Comparison of ENCODE assay signal across 2 worm cellular contexts in genomic region chrII:10563368-10563767, ce11.
TF ChIP-seq lines count a peak whose summit lies in the region.

TSS of gene cdc-48.1 (minus strand) at chrII:10563407.

TF ChIP-seq in whole organism, L1 larva, 84 proteins besides CTCF, POLR2A, EP300 and RAD21 (continued from another document):
- TF ChIP-seq nhr-19 (GFP tag; conservative IDR thresholded peaks at IDR 0.05; lab: Robert Waterston, UW) (peak; percentile 100), nhr-85 (tag; lab: Kevin White, UChicago) (peak; percentile 100), rnt-1 (tag; optimal IDR thresholded peaks at IDR 0.05; lab: Kevin White, UChicago) (peak; percentile 100), aly-2 (tag; optimal IDR thresholded peaks at IDR 0.05; lab: Kevin White, UChicago) (peak; percentile 100), ceh-63 (GFP tag; optimal IDR thresholded peaks at IDR 0.05; lab: Kevin White, UChicago) (peak; percentile 91), nhr-77 (tag; optimal IDR thresholded peaks at IDR 0.05; lab: Kevin White, UChicago) (peak; percentile 100), mep-1 (tag; optimal IDR thresholded peaks at IDR 0.05; lab: Kevin White, UChicago) (peak; percentile 100), pqm-1 (tag; optimal IDR thresholded peaks at IDR 0.05; lab: Kevin White, UChicago) (peak; percentile 83), nhr-237 (tag; optimal IDR thresholded peaks at IDR 0.05; lab: Kevin White, UChicago) (peak; percentile 100), ztf-11 (tag; optimal IDR thresholded peaks at IDR 0.05; lab: Kevin White, UChicago) (peak in 1 of 2 experiments; percentile 98), fkh-4 (tag; optimal IDR thresholded peaks at IDR 0.05; lab: Kevin White, UChicago; ENCODE audit: borderline replicate concordance) (peak; percentile 93), F16B12.6 (tag; optimal IDR thresholded peaks at IDR 0.05; lab: Kevin White, UChicago) (peak; percentile 81), C04F5.9 (tag; optimal IDR thresholded peaks at IDR 0.05; lab: Kevin White, UChicago) (peak; percentile 98), unc-98 (GFP tag; IDR thresholded peaks at IDR 0.05; lab: Robert Waterston, UW) (peak; percentile 95), unc-86 (tag; optimal IDR thresholded peaks at IDR 0.05; lab: Kevin White, UChicago) (peak; percentile 100), egl-27 (tag; optimal IDR thresholded peaks at IDR 0.05; lab: Kevin White, UChicago) (peak; percentile 90 to 100), lin-15B (tag; optimal IDR thresholded peaks at IDR 0.05; lab: Kevin White, UChicago) (peak; percentile 100), snpc-4 (tag; optimal IDR thresholded peaks at IDR 0.05; lab: Kevin White, UChicago) (peak; percentile 95), vab-15 (tag; optimal IDR thresholded peaks at IDR 0.05; lab: Kevin White, UChicago) (peak; percentile 100), fkh-8 (tag; optimal IDR thresholded peaks at IDR 0.05; lab: Kevin White, UChicago) (peak; percentile 100), zag-1 (tag; optimal IDR thresholded peaks at IDR 0.05; lab: Kevin White, UChicago) (peak; percentile 100), lir-3 (tag; optimal IDR thresholded peaks at IDR 0.05; lab: Kevin White, UChicago; ENCODE audit: poor library complexity) (peak; percentile 98), ama-1 (optimal IDR thresholded peaks at IDR 0.05; lab: Kevin White, UChicago) (peak; percentile 98), sptf-1 (tag; optimal IDR thresholded peaks at IDR 0.05; lab: Kevin White, UChicago) (no peak), tbx-2 (tag; optimal IDR thresholded peaks at IDR 0.05; lab: Kevin White, UChicago) (peak; percentile 100)

TF ChIP-seq in whole organism, young adult, 124 proteins besides CTCF, POLR2A, EP300 and RAD21 (continued from another document):
- peak; percentile 99 for TF ChIP-seq ztf-6 (GFP tag; IDR thresholded peaks at IDR 0.05; lab: Robert Waterston, UW)
- TF ChIP-seq ets-4 (GFP tag; optimal IDR thresholded peaks at IDR 0.05; lab: Kevin White, UChicago), result peak; percentile 97
- 0 out of 2 replicates have a peak, but pooled peaks have one; percentile 69 for TF ChIP-seq aptf-3 (GFP tag; IDR thresholded peaks at IDR 0.05; lab: Robert Waterston, UW)
- peak; percentile 87 for TF ChIP-seq xnd-1 (tag; optimal IDR thresholded peaks at IDR 0.05; lab: Kevin White, UChicago)
- peak; percentile 99 for TF ChIP-seq nfyb-1 (GFP tag; IDR thresholded peaks at IDR 0.05; lab: Robert Waterston, UW)
- TF ChIP-seq nhr-80 (tag; optimal IDR thresholded peaks at IDR 0.05; lab: Kevin White, UChicago), result peak; percentile 98
- TF ChIP-seq B0261.1 (tag; optimal IDR thresholded peaks at IDR 0.05; lab: Kevin White, UChicago), result peak; percentile 48
- peak; percentile 94 for TF ChIP-seq ceh-100 (GFP tag; IDR thresholded peaks at IDR 0.05; lab: Robert Waterston, UW)
- TF ChIP-seq sptf-2 (GFP tag; optimal IDR thresholded peaks at IDR 0.05; lab: Kevin White, UChicago), result peak; percentile 20
- peak; percentile 91 for TF ChIP-seq bed-1 (GFP tag; IDR thresholded peaks at IDR 0.05; lab: Robert Waterston, UW)
- no peak for TF ChIP-seq nhr-179 (tag; optimal IDR thresholded peaks at IDR 0.05; lab: Kevin White, UChicago)
- TF ChIP-seq B0019.2 (GFP tag; conservative IDR thresholded peaks at IDR 0.05; lab: Robert Waterston, UW), result peak; percentile 98
- TF ChIP-seq dpl-1 (GFP tag; optimal IDR thresholded peaks at IDR 0.05; lab: Kevin White, UChicago), result peak; percentile 100
- TF ChIP-seq nfya-1 (tag; optimal IDR thresholded peaks at IDR 0.05; lab: Kevin White, UChicago; ENCODE audit: borderline replicate concordance, insufficient read depth), result no peak
- TF ChIP-seq efl-1 (GFP tag; optimal IDR thresholded peaks at IDR 0.05; lab: Kevin White, UChicago), result peak; percentile 100
- TF ChIP-seq akir-1 (GFP tag; optimal IDR thresholded peaks at IDR 0.05; lab: Kevin White, UChicago), result peak; percentile 75
- peak; percentile 92 for TF ChIP-seq nhr-120 (GFP tag; IDR thresholded peaks at IDR 0.05; lab: Robert Waterston, UW)
- peak; percentile 64; the same call in 1 of the 2 replicates for TF ChIP-seq egrh-3 (GFP tag; IDR thresholded peaks at IDR 0.05; lab: Robert Waterston, UW)
- peak; percentile 100 for TF ChIP-seq lin-54 (GFP tag; optimal IDR thresholded peaks at IDR 0.05; lab: Kevin White, UChicago)
- TF ChIP-seq C17E4.6 (GFP tag; IDR thresholded peaks at IDR 0.05; lab: Robert Waterston, UW), result peak; percentile 99
- TF ChIP-seq mxl-1 (tag; optimal IDR thresholded peaks at IDR 0.05; lab: Kevin White, UChicago), result no peak
- TF ChIP-seq dpff-1 (tag; optimal IDR thresholded peaks at IDR 0.05; lab: Kevin White, UChicago), result peak; percentile 11
- peak; percentile 56 for TF ChIP-seq T26A5.8 (tag; optimal IDR thresholded peaks at IDR 0.05; lab: Kevin White, UChicago)
- peak; percentile 84 for TF ChIP-seq ccch-3 (GFP tag; optimal IDR thresholded peaks at IDR 0.05; lab: Kevin White, UChicago)
- TF ChIP-seq ztf-25 (GFP tag; IDR thresholded peaks at IDR 0.05; lab: Robert Waterston, UW), result peak; percentile 94
- peak; percentile 98 for TF ChIP-seq F37B4.10 (GFP tag; IDR thresholded peaks at IDR 0.05; lab: Robert Waterston, UW)
- peak; percentile 88 for TF ChIP-seq ceh-79 (tag; optimal IDR thresholded peaks at IDR 0.05; lab: Kevin White, UChicago)
